Fruit fly (Drosophila melanogaster) whole organism, embryonic: ENCODE results near the gene dgt2.
A peak's percentile ranks its signal among the peaks of the same experiment; 100 is the strongest.

Source experiments
- Blimp-1 ChIP-seq: fragments of 200-800 bp; sonication (Bioruptor generic); optimal IDR thresholded peaks from 3 replicates; lab custom pipeline; 2018; ENCODE audit warnings: missing biosample characterization, missing genetic modification characterization, mild to moderate bottlenecking, moderate library complexity, missing genetic modification reagents
- CG10147 ChIP-seq: fragments of 200-800 bp; sonication (Bioruptor generic); optimal IDR thresholded peaks from 2 replicates; lab custom pipeline; 2019; ENCODE audit warnings: missing biosample characterization, mild to moderate bottlenecking, missing genetic modification characterization, moderate library complexity
- CG10543 ChIP-seq: fragments of 200-800 bp; sonication (Bioruptor generic); optimal IDR thresholded peaks from 3 replicates; lab custom pipeline; 2017; ENCODE audit warnings: missing biosample characterization, mild to moderate bottlenecking, missing genetic modification characterization, moderate library complexity
- CG10654 ChIP-seq: fragments of 200-800 bp; sonication (Bioruptor generic); optimal IDR thresholded peaks from 2 replicates; lab custom pipeline; 2016; ENCODE audit warnings: missing biosample characterization, missing genetic modification characterization
- CG12071 ChIP-seq: fragments of 200-800 bp; sonication (Bioruptor generic); optimal IDR thresholded peaks from 3 replicates; lab custom pipeline; 2018; ENCODE audit warnings: missing biosample characterization, mild to moderate bottlenecking, missing genetic modification characterization
- CG12236 ChIP-seq: fragments of 200-800 bp; sonication (Bioruptor generic); optimal IDR thresholded peaks from 2 replicates; lab custom pipeline; 2016; ENCODE audit warnings: missing biosample characterization, missing genetic modification characterization
- CG12299 ChIP-seq: fragments of 200-800 bp; sonication (Bioruptor generic); optimal IDR thresholded peaks from 2 replicates; lab custom pipeline; 2018; ENCODE audit warnings: missing biosample characterization, mild to moderate bottlenecking, missing genetic modification characterization
- CG13296 ChIP-seq: fragments of 200-800 bp; sonication (Bioruptor generic); optimal IDR thresholded peaks from 3 replicates; lab custom pipeline; 2018; ENCODE audit warnings: missing biosample characterization, mild to moderate bottlenecking, missing genetic modification characterization
- CG16815 ChIP-seq: fragments of 200-800 bp; sonication (Bioruptor generic); optimal IDR thresholded peaks from 3 replicates; lab custom pipeline; 2017; ENCODE audit warnings: missing biosample characterization, mild to moderate bottlenecking, missing genetic modification characterization
- CG17328 ChIP-seq: fragments of 200-800 bp; sonication (Bioruptor generic); IDR thresholded peaks from 2 replicates; pipeline ENCODE4 v1.3.6; 2022; ENCODE audit warnings: missing biosample characterization, missing genetic modification characterization
- CG18476 ChIP-seq: fragments of 200-800 bp; sonication (Bioruptor generic); optimal IDR thresholded peaks from 2 replicates; lab custom pipeline; 2016; ENCODE audit warnings: missing biosample characterization, mild to moderate bottlenecking, missing genetic modification characterization
- CG30431 ChIP-seq: fragments of 200-800 bp; sonication (Bioruptor generic); optimal IDR thresholded peaks from 2 replicates; lab custom pipeline; 2017; ENCODE audit warnings: missing biosample characterization, missing genetic modification characterization
- CG5180 ChIP-seq: fragments of 200-800 bp; sonication (Bioruptor generic); optimal IDR thresholded peaks from 3 replicates; lab custom pipeline; 2017; ENCODE audit warnings: missing biosample characterization, missing genetic modification characterization, mild to moderate bottlenecking, moderate library complexity, missing genetic modification reagents
- CG6254 ChIP-seq: fragments of 200-800 bp; sonication (Bioruptor generic); optimal IDR thresholded peaks from 3 replicates; lab custom pipeline; 2017; ENCODE audit warnings: mild to moderate bottlenecking, missing biosample characterization, missing genetic modification reagents, missing genetic modification characterization
- CG6683 ChIP-seq: fragments of 200-800 bp; sonication (Bioruptor generic); optimal IDR thresholded peaks from 2 replicates; lab custom pipeline; 2017; ENCODE audit warnings: missing biosample characterization, mild to moderate bottlenecking, missing genetic modification characterization, missing genetic modification reagents
- CG6854 ChIP-seq: fragments of 200-800 bp; sonication (Bioruptor generic); optimal IDR thresholded peaks from 3 replicates; lab custom pipeline; 2017; ENCODE audit warnings: missing biosample characterization, mild to moderate bottlenecking, missing genetic modification characterization
- CG7786 ChIP-seq: fragments of 200-800 bp; sonication (Bioruptor generic); optimal IDR thresholded peaks from 2 replicates; lab custom pipeline; 2016; ENCODE audit warnings: missing biosample characterization, missing genetic modification characterization
- CG8359 ChIP-seq: fragments of 200-800 bp; sonication (Bioruptor generic); optimal IDR thresholded peaks from 2 replicates; lab custom pipeline; 2017; ENCODE audit warnings: missing biosample characterization, mild to moderate bottlenecking, missing genetic modification characterization, borderline replicate concordance
- CG8388 ChIP-seq: fragments of 200-800 bp; sonication (Bioruptor generic); optimal IDR thresholded peaks from 2 replicates; lab custom pipeline; 2019; ENCODE audit warnings: missing biosample characterization, mild to moderate bottlenecking, missing genetic modification characterization, moderate library complexity
- CG9727 ChIP-seq: fragments of 200-800 bp; sonication (Bioruptor generic); optimal IDR thresholded peaks from 3 replicates; lab custom pipeline; 2017; ENCODE audit warnings: missing biosample characterization, mild to moderate bottlenecking, missing genetic modification characterization
- CoRest ChIP-seq: fragments of 200-800 bp; sonication (Bioruptor generic); optimal IDR thresholded peaks from 3 replicates; lab custom pipeline; 2018; ENCODE audit warnings: missing biosample characterization, mild to moderate bottlenecking, missing genetic modification characterization, moderate library complexity
- Dbx ChIP-seq: fragments of 200-800 bp; sonication (Bioruptor generic); IDR thresholded peaks from 3 replicates; pipeline ENCODE4 v1.3.6; 2022; ENCODE audit warnings: missing biosample characterization, missing genetic modification characterization
- GATAe ChIP-seq: fragments of 200-800 bp; sonication (Bioruptor generic); conservative IDR thresholded peaks from 2 replicates; pipeline ENCODE4 v1.3.6; 2022; ENCODE audit warnings: missing biosample characterization, missing genetic modification characterization
- HHEX ChIP-seq: fragments of 200-800 bp; sonication (Bioruptor generic); optimal IDR thresholded peaks from 3 replicates; lab custom pipeline; 2017; ENCODE audit warnings: missing biosample characterization, mild to moderate bottlenecking, missing genetic modification characterization, missing genetic modification reagents
- Hsf ChIP-seq: fragments of 200-800 bp; sonication (Bioruptor generic); optimal IDR thresholded peaks from 3 replicates; lab custom pipeline; 2016; ENCODE audit warnings: missing biosample characterization, missing genetic modification characterization
- Lim3 ChIP-seq: fragments of 200-800 bp; sonication (Bioruptor generic); IDR thresholded peaks from 2 replicates; pipeline ENCODE4 v1.3.6; 2022; ENCODE audit warnings: missing biosample characterization, missing genetic modification characterization
- Med ChIP-seq: fragments of 200-800 bp; sonication (Bioruptor generic); peaks from one replicate; lab custom pipeline; 2016; ENCODE audit warnings: missing biosample characterization, missing genetic modification characterization, mild to moderate bottlenecking, inconsistent platforms, moderate library complexity
- Mrtf ChIP-seq: fragments of 200-800 bp; sonication (Bioruptor generic); IDR thresholded peaks from 3 replicates; pipeline ENCODE4 v1.3.6; 2022; ENCODE audit warnings: missing biosample characterization, missing genetic modification characterization
- Ssrp ChIP-seq: fragments of 200-800 bp; sonication (Bioruptor generic); optimal IDR thresholded peaks from 2 replicates; lab custom pipeline; 2018; ENCODE audit warnings: missing biosample characterization, mild to moderate bottlenecking, missing genetic modification characterization, moderate library complexity
- Trl ChIP-seq, 3 experiments: fragments of >200 bp in 2 of 3; fragments of 200-800 bp in 1 of 3; sonication (Bioruptor generic) in 1 of 3; optimal IDR thresholded peaks; 2 replicates in 1 of 3; 3 replicates in 2 of 3; lab custom pipeline; 2016 to 2017; ENCODE audit warnings: missing biosample characterization in 1 of 3, missing genetic modification characterization in 1 of 3
- ab ChIP-seq: fragments of 200-800 bp; sonication (Bioruptor generic); optimal IDR thresholded peaks from 2 replicates; lab custom pipeline; 2016; ENCODE audit warnings: missing biosample characterization, missing genetic modification characterization
- caup ChIP-seq: fragments of 200-800 bp; sonication (Bioruptor generic); optimal IDR thresholded peaks from 3 replicates; lab custom pipeline; 2017; ENCODE audit warnings: missing biosample characterization, mild to moderate bottlenecking, missing genetic modification characterization, moderate library complexity; ENCODE audit not compliant: severe bottlenecking
- chinmo ChIP-seq: fragments of 200-800 bp; sonication (Bioruptor generic); IDR thresholded peaks from 4 replicates; pipeline ENCODE4 v1.3.6; 2022; ENCODE audit warnings: missing biosample characterization, missing genetic modification characterization; ENCODE audit not compliant: partially characterized antibody
- disco-r ChIP-seq: fragments of 200-800 bp; sonication (Bioruptor generic); optimal IDR thresholded peaks from 2 replicates; lab custom pipeline; 2016; ENCODE audit warnings: missing biosample characterization, missing genetic modification characterization
- exex ChIP-seq: fragments of 200-800 bp; sonication (Bioruptor generic); optimal IDR thresholded peaks from 4 replicates; lab custom pipeline; 2018; ENCODE audit warnings: missing biosample characterization, mild to moderate bottlenecking, missing genetic modification characterization, moderate library complexity
- gcm ChIP-seq: fragments of 200-800 bp; sonication (Bioruptor generic); optimal IDR thresholded peaks from 2 replicates; lab custom pipeline; 2019; ENCODE audit warnings: missing biosample characterization, mild to moderate bottlenecking, missing genetic modification characterization, moderate library complexity
- grau ChIP-seq: fragments of 200-800 bp; optimal IDR thresholded peaks from 3 replicates; lab custom pipeline; 2019; ENCODE audit warnings: missing biosample characterization, mild to moderate bottlenecking, missing genetic modification characterization, moderate library complexity
- hkb ChIP-seq, 2 experiments: fragments of 200-800 bp in 1 of 2; fragments of >200 bp in 1 of 2; sonication (Bioruptor generic) in 1 of 2; IDR thresholded peaks in 1 of 2; optimal IDR thresholded peaks in 1 of 2; 2 replicates each; pipeline versions ENCODE4 v1.3.6 to Lab custom; 2017 to 2022; ENCODE audit warnings: missing biosample characterization in 1 of 2, missing genetic modification characterization in 1 of 2
- kah ChIP-seq: fragments of 200-800 bp; sonication (Bioruptor generic); optimal IDR thresholded peaks from 2 replicates; lab custom pipeline; 2018; ENCODE audit warnings: missing biosample characterization, mild to moderate bottlenecking, missing genetic modification characterization
- lbe ChIP-seq: fragments of 200-800 bp; sonication (Bioruptor generic); optimal IDR thresholded peaks from 2 replicates; lab custom pipeline; 2016; ENCODE audit warnings: missing biosample characterization, mild to moderate bottlenecking, missing genetic modification characterization
- oc ChIP-seq: fragments of 200-800 bp; sonication (Bioruptor generic); optimal IDR thresholded peaks from 2 replicates; lab custom pipeline; 2018; ENCODE audit warnings: missing biosample characterization, mild to moderate bottlenecking, missing genetic modification characterization, moderate library complexity
- odd ChIP-seq: fragments of 200-800 bp; sonication (Bioruptor generic); optimal IDR thresholded peaks from 2 replicates; lab custom pipeline; 2017; ENCODE audit warnings: missing biosample characterization, mild to moderate bottlenecking, missing genetic modification characterization
- sc ChIP-seq, 3 experiments: fragments of >200 bp in 2 of 3; fragments of 200-800 bp in 1 of 3; sonication (Bioruptor generic) in 1 of 3; optimal IDR thresholded peaks; 2 replicates in 2 of 3; 3 replicates in 1 of 3; lab custom pipeline; 2017; ENCODE audit warnings: mild to moderate bottlenecking in 1 of 3, missing biosample characterization in 1 of 3, missing genetic modification characterization in 1 of 3, missing genetic modification reagents in 1 of 3
- sd ChIP-seq: fragments of 200-800 bp; sonication (Bioruptor generic); optimal IDR thresholded peaks from 3 replicates; lab custom pipeline; 2018; ENCODE audit warnings: missing biosample characterization, mild to moderate bottlenecking, missing genetic modification characterization, moderate library complexity
- shn ChIP-seq: fragments of 200-800 bp; sonication (Bioruptor generic); optimal IDR thresholded peaks from 3 replicates; lab custom pipeline; 2016; ENCODE audit warnings: missing biosample characterization, missing genetic modification characterization
- sqz ChIP-seq: fragments of 200-800 bp; sonication (Bioruptor generic); optimal IDR thresholded peaks from 3 replicates; lab custom pipeline; 2018; ENCODE audit warnings: missing biosample characterization, mild to moderate bottlenecking, missing genetic modification characterization

The dgt2 gene

dm6 chr2L:12010877-12011666 is 21.3 kb downstream of the dgt2 start (continued):
- TF ChIP-seq CG6854 (GFP tag; lab: Kevin White, UChicago): peak; percentile 90
- TF ChIP-seq CG12236: peak; percentile 58
- no peak for TF ChIP-seq chinmo
- TF ChIP-seq sd (tag; lab: Kevin White, UChicago): peak; percentile 99
- peak; percentile 91 for TF ChIP-seq CG12299
- no peak for TF ChIP-seq oc (tag; lab: Kevin White, UChicago)
- TF ChIP-seq gcm (GFP tag; lab: Kevin White, UChicago): peak; percentile 87
- TF ChIP-seq Ssrp: peak; percentile 90
- TF ChIP-seq CG12071: peak; percentile 76
- TF ChIP-seq CG30431 (GFP tag; lab: Kevin White, UChicago): peak; percentile 88
- peak; percentile 59 for TF ChIP-seq Med (GFP tag; lab: Kevin White, UChicago)
- TF ChIP-seq CoRest (tag; lab: Kevin White, UChicago): peak; percentile 97
- TF ChIP-seq CG17328 (GFP tag; lab: Robert Waterston, UW): no peak
- TF ChIP-seq CG10147 (GFP tag; lab: Kevin White, UChicago): peak; percentile 94
- peak; percentile 93 for TF ChIP-seq CG10543 (GFP tag; lab: Kevin White, UChicago)
- TF ChIP-seq GATAe (GFP tag; lab: Robert Waterston, UW): no peak
- peak; percentile 90 for TF ChIP-seq CG10654
- TF ChIP-seq shn (GFP tag; lab: Kevin White, UChicago): peak; percentile 78
- peak; percentile 80 for TF ChIP-seq CG8388 (GFP tag; lab: Kevin White, UChicago)
- TF ChIP-seq Trl (optimal IDR thresholded peaks at IDR 0.05; lab: Kevin White, UChicago): no peak
- TF ChIP-seq Trl (GFP tag; optimal IDR thresholded peaks at IDR 0.05; lab: Kevin White, UChicago): peak; percentile 38
- peak; percentile 84 for TF ChIP-seq CG5180 (GFP tag; lab: Kevin White, UChicago)
- peak; percentile 30 for TF ChIP-seq kah (GFP tag; lab: Kevin White, UChicago)
- TF ChIP-seq odd (GFP tag; lab: Kevin White, UChicago): peak; percentile 50
- peak; percentile 95 for TF ChIP-seq grau (tag; lab: Kevin White, UChicago)
- peak; percentile 66 for TF ChIP-seq CG7786
- no peak for TF ChIP-seq Lim3 (GFP tag; lab: Robert Waterston, UW)
- peak; percentile 86 for TF ChIP-seq caup
- peak; percentile 37 for TF ChIP-seq ab (GFP tag; lab: Kevin White, UChicago)
- TF ChIP-seq CG13296 (GFP tag; lab: Kevin White, UChicago): peak; percentile 94
- TF ChIP-seq CG8359 (GFP tag; lab: Kevin White, UChicago): peak; percentile 77
- TF ChIP-seq Mrtf (GFP tag; lab: Robert Waterston, UW): no peak
- no peak for TF ChIP-seq sc (optimal IDR thresholded peaks at IDR 0.05; lab: Kevin White, UChicago)
- TF ChIP-seq sc (GFP tag; optimal IDR thresholded peaks at IDR 0.05; lab: Kevin White, UChicago): peak; percentile 75
- TF ChIP-seq disco-r: peak; percentile 62
- TF ChIP-seq sqz (GFP tag; lab: Kevin White, UChicago): peak; percentile 59
- peak; percentile 64 for TF ChIP-seq CG6254
- TF ChIP-seq Blimp-1 (GFP tag; lab: Kevin White, UChicago): peak; percentile 64
- peak; percentile 87 for TF ChIP-seq CG18476 (GFP tag; lab: Kevin White, UChicago)
- TF ChIP-seq CG16815 (GFP tag; lab: Kevin White, UChicago): peak; percentile 89
- TF ChIP-seq Hsf: peak; percentile 86
- TF ChIP-seq HHEX (GFP tag; lab: Kevin White, UChicago): peak; percentile 89
- no peak for TF ChIP-seq Dbx
- peak; percentile 96 for TF ChIP-seq exex (tag; lab: Kevin White, UChicago)
- TF ChIP-seq CG9727 (GFP tag; lab: Kevin White, UChicago): peak; percentile 92
- peak; percentile 83 for TF ChIP-seq CG6683 (GFP tag; lab: Kevin White, UChicago)
- TF ChIP-seq hkb (optimal IDR thresholded peaks at IDR 0.05; lab: Kevin White, UChicago): peak; percentile 43
- no peak for TF ChIP-seq hkb (GFP tag; IDR thresholded peaks at IDR 0.05; lab: Robert Waterston, UW)
- peak; percentile 63 for TF ChIP-seq lbe (GFP tag; lab: Kevin White, UChicago)
